Fruit fly (Drosophila melanogaster) whole organism, prepupa: ENCODE data around the gene RhoGEF3.

ENCODE experiments used
- CG11762 ChIP-seq: fragments of 200-800 bp; sonication (Bioruptor generic); optimal IDR thresholded peaks from 3 replicates; lab custom pipeline; 2016; ENCODE audit warnings: missing biosample characterization, missing genetic modification characterization; ENCODE audit not compliant: insufficient read depth
- CG11902 ChIP-seq: fragments of 200-800 bp; sonication (Bioruptor generic); optimal IDR thresholded peaks from 3 replicates; lab custom pipeline; 2016; ENCODE audit warnings: missing biosample characterization, missing genetic modification characterization
- CG15336 ChIP-seq: fragments of 200-800 bp; sonication (Bioruptor generic); IDR thresholded peaks from 2 replicates; pipeline ENCODE4 v1.3.6; 2022; ENCODE audit warnings: missing biosample characterization, missing genetic modification characterization
- CG1621 ChIP-seq: fragments of 200-800 bp; sonication (Bioruptor generic); optimal IDR thresholded peaks from 3 replicates; lab custom pipeline; 2018; ENCODE audit warnings: missing biosample characterization, mild to moderate bottlenecking, missing genetic modification characterization
- CG3032 ChIP-seq: fragments of 200-800 bp; optimal IDR thresholded peaks from 2 replicates; lab custom pipeline; 2019; ENCODE audit warnings: missing biosample characterization, mild to moderate bottlenecking, missing genetic modification characterization, moderate library complexity
- CG32006 ChIP-seq: fragments of 200-800 bp; sonication (Bioruptor generic); optimal IDR thresholded peaks from 3 replicates; lab custom pipeline; 2017; ENCODE audit warnings: missing biosample characterization, mild to moderate bottlenecking, missing genetic modification characterization
- CG3919 ChIP-seq: fragments of 200-800 bp; sonication (Bioruptor generic); optimal IDR thresholded peaks from 3 replicates; lab custom pipeline; 2016; ENCODE audit warnings: missing biosample characterization, missing genetic modification characterization
- CG4318 ChIP-seq: fragments of 200-800 bp; sonication (Bioruptor generic); optimal IDR thresholded peaks from 3 replicates; lab custom pipeline; 2017; ENCODE audit warnings: missing biosample characterization, mild to moderate bottlenecking, missing genetic modification characterization
- CG6163 ChIP-seq: fragments of 200-800 bp; sonication (Bioruptor generic); IDR thresholded peaks from 3 replicates; pipeline ENCODE4 v1.3.6; 2022; ENCODE audit warnings: missing biosample characterization, missing genetic modification characterization
- CG6808 ChIP-seq: fragments of 200-800 bp; sonication (Bioruptor generic); optimal IDR thresholded peaks from 3 replicates; lab custom pipeline; 2017; ENCODE audit warnings: missing biosample characterization, missing genetic modification characterization, mild to moderate bottlenecking, moderate library complexity, missing genetic modification reagents
- CG6854 ChIP-seq: fragments of 200-800 bp; sonication (Bioruptor generic); optimal IDR thresholded peaks from 2 replicates; lab custom pipeline; 2017; ENCODE audit warnings: missing biosample characterization, mild to moderate bottlenecking, missing genetic modification characterization
- CG7368 ChIP-seq: fragments of 200-800 bp; sonication (Bioruptor generic); optimal IDR thresholded peaks from 3 replicates; lab custom pipeline; 2016; ENCODE audit warnings: missing biosample characterization, missing genetic modification characterization
- CG8319 ChIP-seq: fragments of 200-800 bp; sonication (Bioruptor generic); optimal IDR thresholded peaks from 3 replicates; lab custom pipeline; 2016; ENCODE audit warnings: missing biosample characterization, missing genetic modification characterization
- CG9139 ChIP-seq: fragments of 200-800 bp; sonication (Bioruptor generic); optimal IDR thresholded peaks from 3 replicates; lab custom pipeline; 2017; ENCODE audit warnings: missing biosample characterization, mild to moderate bottlenecking, missing genetic modification characterization
- Eip78C ChIP-seq: fragments of 200-800 bp; sonication (Bioruptor generic); peaks from one replicate; lab custom pipeline; 2016; ENCODE audit warnings: missing biosample characterization, missing genetic modification characterization
- Eip93F ChIP-seq: fragments of 200-800 bp; sonication (Bioruptor generic); optimal IDR thresholded peaks from 2 replicates; lab custom pipeline; 2016; ENCODE audit warnings: missing biosample characterization, mild to moderate bottlenecking, missing genetic modification characterization
- Ets21C ChIP-seq: fragments of 200-800 bp; sonication (Bioruptor generic); optimal IDR thresholded peaks from 3 replicates; lab custom pipeline; 2016; ENCODE audit warnings: missing biosample characterization, missing genetic modification characterization
- Hr38 ChIP-seq: sonication (Bioruptor generic); optimal IDR thresholded peaks from 2 replicates; lab custom pipeline; 2016; ENCODE audit warnings: missing biosample characterization, missing genetic modification characterization
- Hr39 ChIP-seq: fragments of 200-800 bp; sonication (Bioruptor generic); optimal IDR thresholded peaks from 2 replicates; lab custom pipeline; 2016; ENCODE audit warnings: missing biosample characterization, missing genetic modification characterization
- Lpt ChIP-seq: fragments of 200-800 bp; sonication (Bioruptor generic); optimal IDR thresholded peaks from 3 replicates; lab custom pipeline; 2016; ENCODE audit warnings: missing biosample characterization, missing genetic modification characterization
- Met ChIP-seq: fragments of 200-800 bp; sonication (Bioruptor generic); optimal IDR thresholded peaks from 3 replicates; lab custom pipeline; 2016; ENCODE audit warnings: missing biosample characterization, missing genetic modification characterization
- Smox ChIP-seq: fragments of 200-800 bp; sonication (Bioruptor generic); optimal IDR thresholded peaks from 3 replicates; lab custom pipeline; 2016; ENCODE audit warnings: missing biosample characterization, missing genetic modification characterization
- Sox102F ChIP-seq: fragments of 200-800 bp; sonication (Bioruptor generic); optimal IDR thresholded peaks from 2 replicates; lab custom pipeline; 2016; ENCODE audit warnings: missing biosample characterization, mild to moderate bottlenecking, missing genetic modification characterization
- Sox14 ChIP-seq: fragments of 200-800 bp; sonication (Bioruptor generic); optimal IDR thresholded peaks from 3 replicates; lab custom pipeline; 2016; ENCODE audit warnings: missing biosample characterization, missing genetic modification characterization
- Sox15 ChIP-seq: fragments of 200-800 bp; sonication (Bioruptor generic); optimal IDR thresholded peaks from 3 replicates; lab custom pipeline; 2016; ENCODE audit warnings: missing biosample characterization, missing genetic modification characterization
- acj6 ChIP-seq: fragments of 200-800 bp; sonication (Bioruptor generic); optimal IDR thresholded peaks from 3 replicates; lab custom pipeline; 2016; ENCODE audit warnings: missing biosample characterization, missing genetic modification characterization
- cyc ChIP-seq: fragments of 200-800 bp; sonication (Bioruptor generic); optimal IDR thresholded peaks from 3 replicates; lab custom pipeline; 2016; ENCODE audit warnings: missing biosample characterization, missing genetic modification characterization
- dsx ChIP-seq: fragments of 200-800 bp; optimal IDR thresholded peaks from 3 replicates; lab custom pipeline; 2019; ENCODE audit warnings: missing biosample characterization, mild to moderate bottlenecking, missing genetic modification characterization, moderate library complexity; ENCODE audit not compliant: poor library complexity, severe bottlenecking
- esn ChIP-seq: fragments of 200-800 bp; sonication (Bioruptor generic); optimal IDR thresholded peaks from 2 replicates; lab custom pipeline; 2016; ENCODE audit warnings: missing biosample characterization, mild to moderate bottlenecking, missing genetic modification characterization, moderate library complexity
- fd59A ChIP-seq: fragments of 200-800 bp; sonication (Bioruptor generic); optimal IDR thresholded peaks from 2 replicates; lab custom pipeline; 2017; ENCODE audit warnings: missing biosample characterization, mild to moderate bottlenecking, missing genetic modification characterization, missing genetic modification reagents
- fkh ChIP-seq: fragments of 200-800 bp; sonication (Bioruptor generic); optimal IDR thresholded peaks from 3 replicates; lab custom pipeline; 2017; ENCODE audit warnings: missing biosample characterization, mild to moderate bottlenecking, missing genetic modification characterization, moderate library complexity
- net ChIP-seq: fragments of 200-800 bp; sonication (Bioruptor generic); optimal IDR thresholded peaks from 3 replicates; lab custom pipeline; 2016; ENCODE audit warnings: missing biosample characterization, missing genetic modification characterization
- pdm3 ChIP-seq: fragments of 200-800 bp; sonication (Bioruptor generic); optimal IDR thresholded peaks from 3 replicates; lab custom pipeline; 2016; ENCODE audit warnings: missing biosample characterization, missing genetic modification characterization
- salr ChIP-seq, 2 experiments: fragments of 200-800 bp; sonication (Bioruptor generic); optimal IDR thresholded peaks; 3 replicates each; lab custom pipeline; 2016 to 2018; ENCODE audit warnings: missing biosample characterization in 2 of 2, missing genetic modification characterization in 2 of 2, mild to moderate bottlenecking in 1 of 2
- ss ChIP-seq, 2 experiments: fragments of 200-800 bp; sonication (Bioruptor generic); optimal IDR thresholded peaks; 2 replicates in 1 of 2; 3 replicates in 1 of 2; lab custom pipeline; 2017 to 2018; ENCODE audit warnings: mild to moderate bottlenecking in 2 of 2, missing biosample characterization in 2 of 2, missing genetic modification characterization in 2 of 2, moderate library complexity in 1 of 2
- svp ChIP-seq: fragments of 200-800 bp; sonication (Bioruptor generic); peaks from one replicate; lab custom pipeline; 2016; ENCODE audit warnings: missing biosample characterization, missing genetic modification characterization
- topi ChIP-seq: fragments of 200-800 bp; sonication (Bioruptor generic); optimal IDR thresholded peaks from 3 replicates; lab custom pipeline; 2016; ENCODE audit warnings: missing biosample characterization, missing genetic modification characterization

The RhoGEF3 gene

DNA sequence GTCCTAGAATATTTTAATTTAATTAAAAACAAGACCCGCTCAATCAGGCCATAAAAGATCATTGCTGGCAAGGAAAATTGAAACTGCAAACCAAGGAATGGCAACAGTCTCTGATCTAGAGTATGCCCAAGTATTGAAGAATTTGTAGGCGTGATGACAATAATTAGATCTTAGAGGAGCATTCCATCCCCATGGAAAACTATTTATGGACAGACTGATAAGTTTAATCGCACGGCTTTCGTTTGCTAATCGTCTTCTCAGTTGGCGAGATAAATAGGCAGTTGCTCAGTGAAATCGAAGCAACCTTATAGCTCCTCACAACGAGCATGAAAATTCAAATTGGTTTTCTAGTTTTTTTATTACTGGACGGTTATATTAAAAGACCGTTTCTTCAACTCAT is 39.5 kb downstream of the RhoGEF3 start, which contains the start of gene ddbt:
Gene ddbt (plus strand): TSS at position 301 of the 400 bp plus-strand sequence.
- TF ChIP-seq CG6808 (GFP tag; lab: Kevin White, UChicago): no peak
- TF ChIP-seq fd59A: no peak
- TF ChIP-seq Met (GFP tag; lab: Kevin White, UChicago): no peak
- TF ChIP-seq Hr38: no peak
- TF ChIP-seq salr (GFP tag; optimal IDR thresholded peaks at IDR 0.05; lab: Kevin White, UChicago): no peak
- TF ChIP-seq CG11902 (GFP tag; lab: Kevin White, UChicago): no peak
- no peak for TF ChIP-seq CG8319 (GFP tag; lab: Kevin White, UChicago)
- no peak for TF ChIP-seq acj6 (GFP tag; lab: Kevin White, UChicago)
- no peak for TF ChIP-seq dsx
- TF ChIP-seq cyc: no peak
- TF ChIP-seq Sox14 (GFP tag; lab: Kevin White, UChicago): no peak
- no peak for TF ChIP-seq topi (GFP tag; lab: Kevin White, UChicago)
- TF ChIP-seq pdm3 (GFP tag; lab: Kevin White, UChicago): no peak
- no peak for TF ChIP-seq fkh (GFP tag; lab: Kevin White, UChicago)
- no peak for TF ChIP-seq Smox (GFP tag; lab: Kevin White, UChicago)
- no peak for TF ChIP-seq CG4318 (GFP tag; lab: Kevin White, UChicago)
- no peak for TF ChIP-seq esn
- TF ChIP-seq Sox15 (GFP tag; lab: Kevin White, UChicago): no peak
- TF ChIP-seq CG3032 (tag; lab: Kevin White, UChicago): no peak
- no peak for TF ChIP-seq CG32006 (GFP tag; lab: Kevin White, UChicago)
- TF ChIP-seq, all 60 proteins: peak for 0

DNA sequence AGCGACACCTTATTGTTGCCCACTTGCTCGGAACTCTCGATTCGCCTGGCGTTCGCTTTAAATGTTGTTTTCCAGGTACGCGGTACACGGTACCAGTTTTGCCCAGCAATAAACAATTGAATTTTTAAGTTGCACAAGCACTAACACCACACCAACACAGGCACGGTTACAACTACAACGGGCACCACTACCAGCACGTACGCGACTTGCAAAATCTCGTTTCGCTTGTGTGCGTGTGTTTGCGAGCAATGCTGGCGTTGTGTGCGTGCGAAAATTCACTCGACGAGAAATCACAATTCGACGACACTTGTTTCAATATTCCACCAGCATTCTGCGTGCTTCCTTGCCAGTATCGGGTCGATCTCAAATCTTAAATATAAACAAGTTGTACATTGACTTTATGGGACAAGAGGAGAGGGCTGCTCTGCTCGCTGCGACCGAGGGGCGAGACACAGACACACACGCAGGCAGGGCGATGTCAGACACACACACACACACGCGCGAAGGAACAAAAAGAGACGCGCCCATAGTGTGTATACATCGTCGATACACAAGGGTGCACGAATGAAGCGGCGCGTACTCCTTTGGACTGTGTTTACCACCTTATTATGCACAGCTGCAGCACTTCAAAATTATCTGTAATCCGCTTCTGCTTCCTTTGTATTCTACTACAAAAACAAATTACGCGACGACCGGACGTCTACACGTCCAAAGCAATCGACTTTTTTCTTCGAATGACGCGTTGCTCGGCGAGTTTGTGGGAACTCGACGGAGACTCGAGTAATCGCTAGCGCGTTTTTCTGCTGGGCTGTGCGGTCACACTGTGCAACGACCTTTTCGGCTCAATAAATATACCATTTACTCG is 42.1 kb downstream of the RhoGEF3 start, which contains the start of gene fwd:
Gene fwd (minus strand): TSS at position 740 of the 865 bp plus-strand sequence.
- TF ChIP-seq CG3919 (GFP tag; lab: Kevin White, UChicago): no peak
- TF ChIP-seq Sox102F (GFP tag; lab: Kevin White, UChicago): no peak
- TF ChIP-seq Sox15 (GFP tag; lab: Kevin White, UChicago): no peak
- TF ChIP-seq ss (GFP tag; optimal IDR thresholded peaks at IDR 0.05; lab: Kevin White, UChicago): peak; percentile 66 to 73
- peak; percentile 61 for TF ChIP-seq Sox14 (GFP tag; lab: Kevin White, UChicago)
- no peak for TF ChIP-seq CG7368 (GFP tag; lab: Kevin White, UChicago)
- TF ChIP-seq CG6854 (GFP tag; lab: Kevin White, UChicago): peak; percentile 62
- TF ChIP-seq fkh (GFP tag; lab: Kevin White, UChicago): peak; percentile 80
- peak; percentile 36 for TF ChIP-seq CG9139 (GFP tag; lab: Kevin White, UChicago)
- TF ChIP-seq Lpt (GFP tag; lab: Kevin White, UChicago): peak; percentile 19
- TF ChIP-seq CG6808 (GFP tag; lab: Kevin White, UChicago): peak; percentile 44
- TF ChIP-seq svp (GFP tag; lab: Kevin White, UChicago): peak; percentile 83
- TF ChIP-seq dsx: peak; percentile 14
- no peak for TF ChIP-seq CG11762 (GFP tag; lab: Kevin White, UChicago)
- TF ChIP-seq Ets21C (GFP tag; lab: Kevin White, UChicago): no peak
- TF ChIP-seq Eip78C (GFP tag; lab: Kevin White, UChicago): peak; percentile 46
- peak; percentile 20 for TF ChIP-seq CG1621 (tag; lab: Kevin White, UChicago)
- TF ChIP-seq Eip93F (GFP tag; lab: Kevin White, UChicago): no peak
- TF ChIP-seq Hr39 (GFP tag; lab: Kevin White, UChicago): no peak
- peak; percentile 30; the same call in 1 of the 3 replicates for TF ChIP-seq CG6163 (GFP tag; lab: Robert Waterston, UW)
- 0 out of 2 replicates have a peak, but pooled peaks have one; percentile 6 for TF ChIP-seq CG15336

DNA sequence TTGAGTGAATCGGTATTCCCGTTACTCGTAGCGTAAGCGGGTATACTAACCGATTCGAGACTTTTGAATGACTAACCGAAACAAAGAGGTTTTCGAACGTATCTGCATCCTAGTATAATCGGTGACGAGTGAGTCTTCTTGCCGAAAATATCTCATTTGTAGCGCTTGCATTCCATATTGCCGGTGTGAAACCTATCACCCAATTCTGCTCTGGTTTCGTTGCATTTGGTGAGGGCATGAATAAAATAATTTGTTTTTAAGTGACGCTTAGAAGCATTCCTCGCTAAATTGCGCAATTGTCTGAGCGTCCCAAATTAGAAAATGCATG is 42.7 kb downstream of the RhoGEF3 start:
- TF ChIP-seq net (GFP tag; lab: Kevin White, UChicago): no peak
- 0 out of 2 replicates have a peak, but pooled peaks have one; percentile 4 for TF ChIP-seq CG15336
- peak; percentile 23 for TF ChIP-seq Eip78C (GFP tag; lab: Kevin White, UChicago)
